Fruit fly (Drosophila melanogaster) whole organism, embryonic: ENCODE data around the gene CG13250.

ENCODE experiments used
- Atf-2 ChIP-seq: fragments of 200-800 bp; sonication (Bioruptor generic); optimal IDR thresholded peaks from 2 replicates; lab custom pipeline; 2016; ENCODE audit warnings: missing biosample characterization, missing genetic modification characterization
- BtbVII ChIP-seq: fragments of 200-800 bp; sonication (Bioruptor generic); optimal IDR thresholded peaks from 3 replicates; lab custom pipeline; 2017; ENCODE audit warnings: missing biosample characterization, mild to moderate bottlenecking, missing genetic modification characterization
- C15 ChIP-seq: fragments of 200-800 bp; sonication (Bioruptor generic); IDR thresholded peaks from 3 replicates; pipeline ENCODE4 v1.3.6; 2022; ENCODE audit warnings: missing biosample characterization, missing genetic modification characterization
- CG12104 ChIP-seq: fragments of 200-800 bp; sonication (Bioruptor generic); optimal IDR thresholded peaks from 3 replicates; lab custom pipeline; 2016; ENCODE audit warnings: missing biosample characterization, missing genetic modification characterization
- CG12744 ChIP-seq: fragments of 200-800 bp; sonication (Bioruptor generic); optimal IDR thresholded peaks from 2 replicates; lab custom pipeline; 2016; ENCODE audit warnings: missing biosample characterization, missing genetic modification characterization
- CG13775 ChIP-seq: fragments of 200-800 bp; sonication (Bioruptor generic); optimal IDR thresholded peaks from 3 replicates; lab custom pipeline; 2017; ENCODE audit warnings: missing biosample characterization, mild to moderate bottlenecking, missing genetic modification characterization
- CG15073 ChIP-seq: fragments of 200-800 bp; sonication (Bioruptor generic); optimal IDR thresholded peaks from 2 replicates; lab custom pipeline; 2016; ENCODE audit warnings: missing biosample characterization, missing genetic modification characterization
- CG1529 ChIP-seq: fragments of 200-800 bp; sonication (Bioruptor generic); optimal IDR thresholded peaks from 3 replicates; lab custom pipeline; 2018; ENCODE audit warnings: missing biosample characterization, missing genetic modification characterization
- CG15601 ChIP-seq: fragments of 200-800 bp; sonication (Bioruptor generic); optimal IDR thresholded peaks from 3 replicates; lab custom pipeline; 2019; ENCODE audit warnings: missing biosample characterization, mild to moderate bottlenecking, missing genetic modification characterization, moderate library complexity
- CG17612 ChIP-seq: fragments of 200-800 bp; sonication (Bioruptor generic); IDR thresholded peaks from 2 replicates; pipeline ENCODE4 v1.3.6; 2022; ENCODE audit warnings: missing biosample characterization, missing genetic modification characterization
- CG1792 ChIP-seq: fragments of 200-800 bp; sonication (Bioruptor generic); optimal IDR thresholded peaks from 2 replicates; lab custom pipeline; 2016; ENCODE audit warnings: missing biosample characterization, missing genetic modification characterization
- CG18011 ChIP-seq: fragments of 200-800 bp; sonication (Bioruptor generic); optimal IDR thresholded peaks from 2 replicates; lab custom pipeline; 2017; ENCODE audit warnings: missing biosample characterization, missing genetic modification characterization, mild to moderate bottlenecking, moderate library complexity, missing genotype
- CG18476 ChIP-seq: fragments of 200-800 bp; sonication (Bioruptor generic); optimal IDR thresholded peaks from 2 replicates; lab custom pipeline; 2016; ENCODE audit warnings: missing biosample characterization, mild to moderate bottlenecking, missing genetic modification characterization
- CG32532 ChIP-seq: fragments of 200-800 bp; sonication (Bioruptor generic); IDR thresholded peaks from 2 replicates; pipeline ENCODE4 v1.3.6; 2022; ENCODE audit warnings: missing biosample characterization, missing genetic modification characterization
- CG3281 ChIP-seq: fragments of 200-800 bp; sonication (Bioruptor generic); optimal IDR thresholded peaks from 3 replicates; lab custom pipeline; 2017; ENCODE audit warnings: missing biosample characterization, mild to moderate bottlenecking, missing genetic modification characterization
- CG3726 ChIP-seq: fragments of 200-800 bp; sonication (Bioruptor generic); IDR thresholded peaks from 3 replicates; pipeline ENCODE4, ENCODE4 v1.3.6; 2022; ENCODE audit warnings: missing biosample characterization, missing genetic modification characterization
- CG4404 ChIP-seq: fragments of 200-800 bp; sonication (Bioruptor generic); IDR thresholded peaks from 2 replicates; pipeline ENCODE4 v1.3.6; 2022; ENCODE audit warnings: missing biosample characterization, missing genetic modification characterization
- CG4617 ChIP-seq: fragments of 200-800 bp; sonication (Bioruptor generic); optimal IDR thresholded peaks from 3 replicates; lab custom pipeline; 2016; ENCODE audit warnings: missing biosample characterization, missing genetic modification characterization, borderline replicate concordance
- CG5953 ChIP-seq: fragments of 200-800 bp; sonication (Bioruptor generic); IDR thresholded peaks from 2 replicates; pipeline ENCODE4 v1.3.6; 2022; ENCODE audit warnings: missing biosample characterization, missing genetic modification characterization
- CG7271 ChIP-seq: fragments of 200-800 bp; sonication (Bioruptor generic); optimal IDR thresholded peaks from 2 replicates; lab custom pipeline; 2018; ENCODE audit warnings: missing biosample characterization, mild to moderate bottlenecking, missing genetic modification characterization, moderate library complexity
- CG7987 ChIP-seq: fragments of 200-800 bp; sonication (Bioruptor generic); optimal IDR thresholded peaks from 2 replicates; lab custom pipeline; 2018; ENCODE audit warnings: missing biosample characterization, mild to moderate bottlenecking, missing genetic modification characterization, moderate library complexity
- CG8944 ChIP-seq: fragments of 200-800 bp; sonication (Bioruptor generic); optimal IDR thresholded peaks from 3 replicates; lab custom pipeline; 2016; ENCODE audit warnings: missing biosample characterization, missing genetic modification characterization
- CG9215 ChIP-seq: fragments of 200-800 bp; sonication (Bioruptor generic); IDR thresholded peaks from 2 replicates; pipeline ENCODE4 v1.3.6; 2022; ENCODE audit warnings: missing biosample characterization, missing genetic modification characterization
- CG9727 ChIP-seq: fragments of 200-800 bp; sonication (Bioruptor generic); optimal IDR thresholded peaks from 3 replicates; lab custom pipeline; 2017; ENCODE audit warnings: missing biosample characterization, mild to moderate bottlenecking, missing genetic modification characterization
- Fer2 ChIP-seq: fragments of 200-800 bp; sonication (Bioruptor generic); optimal IDR thresholded peaks from 2 replicates; lab custom pipeline; 2018; ENCODE audit warnings: missing biosample characterization, mild to moderate bottlenecking, missing genetic modification characterization, moderate library complexity
- Gug ChIP-seq: fragments of 200-800 bp; sonication (Bioruptor generic); IDR thresholded peaks from 4 replicates; pipeline ENCODE4 v1.3.6; 2022; ENCODE audit warnings: missing biosample characterization, missing genetic modification characterization
- Hand ChIP-seq: fragments of 200-800 bp; sonication (Bioruptor generic); optimal IDR thresholded peaks from 2 replicates; lab custom pipeline; 2017; ENCODE audit warnings: mild to moderate bottlenecking, missing biosample characterization, missing genetic modification reagents, missing genetic modification characterization
- Hr51 ChIP-seq, 2 experiments: fragments of 200-800 bp; sonication (Bioruptor generic); optimal IDR thresholded peaks; 2 replicates in 1 of 2; 3 replicates in 1 of 2; lab custom pipeline; 2016 to 2018; ENCODE audit warnings: missing biosample characterization in 2 of 2, missing genetic modification characterization in 2 of 2, mild to moderate bottlenecking in 1 of 2, moderate library complexity in 1 of 2
- Lpt ChIP-seq: fragments of >200 bp; optimal IDR thresholded peaks from 2 replicates; lab custom pipeline; 2018; ENCODE audit warnings: missing biosample characterization, missing genetic modification characterization
- Scr ChIP-seq: fragments of 200-800 bp; sonication (Bioruptor generic); IDR thresholded peaks from 2 replicates; pipeline ENCODE4 v1.3.6; 2022; ENCODE audit warnings: missing biosample characterization, missing genetic modification characterization; ENCODE audit not compliant: partially characterized antibody
- Taf1 ChIP-seq: fragments of 200-800 bp; sonication (Bioruptor generic); IDR thresholded peaks from 2 replicates; pipeline ENCODE4 v1.3.6; 2022; ENCODE audit warnings: missing biosample characterization, missing genetic modification characterization
- abd-A ChIP-seq: fragments of 200-800 bp; sonication (Bioruptor generic); optimal IDR thresholded peaks from 3 replicates; lab custom pipeline; 2019; ENCODE audit warnings: missing biosample characterization, mild to moderate bottlenecking, missing genetic modification characterization, moderate library complexity
- aop ChIP-seq: fragments of 200-800 bp; sonication (Bioruptor generic); IDR thresholded peaks from 2 replicates; pipeline ENCODE4 v1.3.6; 2022; ENCODE audit warnings: missing biosample characterization, missing genetic modification characterization
- br ChIP-seq: fragments of >200 bp; optimal IDR thresholded peaks from 2 replicates; lab custom pipeline; 2017
- bsh ChIP-seq, 2 experiments: fragments of 200-800 bp; sonication (Bioruptor generic); optimal IDR thresholded peaks; 2 replicates each; lab custom pipeline; 2017 to 2018; ENCODE audit warnings: mild to moderate bottlenecking in 2 of 2, missing biosample characterization in 2 of 2, missing genetic modification characterization in 2 of 2, moderate library complexity in 1 of 2
- chinmo ChIP-seq: fragments of 200-800 bp; sonication (Bioruptor generic); IDR thresholded peaks from 4 replicates; pipeline ENCODE4 v1.3.6; 2022; ENCODE audit warnings: missing biosample characterization, missing genetic modification characterization; ENCODE audit not compliant: partially characterized antibody
- croc ChIP-seq: fragments of 200-800 bp; sonication (Bioruptor generic); conservative IDR thresholded peaks from 3 replicates; pipeline ENCODE4 v1.3.6; 2022; ENCODE audit warnings: missing biosample characterization, missing genetic modification characterization
- danr ChIP-seq: fragments of 200-800 bp; sonication (Bioruptor generic); IDR thresholded peaks from 2 replicates; pipeline ENCODE4 v1.3.6; 2022; ENCODE audit warnings: missing biosample characterization, missing genetic modification characterization
- hkb ChIP-seq, 2 experiments: fragments of 200-800 bp in 1 of 2; fragments of >200 bp in 1 of 2; sonication (Bioruptor generic) in 1 of 2; IDR thresholded peaks in 1 of 2; optimal IDR thresholded peaks in 1 of 2; 2 replicates each; pipeline versions ENCODE4 v1.3.6 to Lab custom; 2017 to 2022; ENCODE audit warnings: missing biosample characterization in 1 of 2, missing genetic modification characterization in 1 of 2
- knrl ChIP-seq: fragments of 200-800 bp; sonication (Bioruptor generic); IDR thresholded peaks from 3 replicates; pipeline ENCODE4 v1.3.6; 2022; ENCODE audit warnings: missing biosample characterization, missing genetic modification characterization; ENCODE audit not compliant: partially characterized antibody
- lilli ChIP-seq: fragments of 200-800 bp; sonication (Bioruptor generic); optimal IDR thresholded peaks from 3 replicates; lab custom pipeline; 2016; ENCODE audit warnings: missing biosample characterization, missing genetic modification characterization
- maf-S ChIP-seq: fragments of 200-800 bp; sonication (Bioruptor generic); optimal IDR thresholded peaks from 2 replicates; lab custom pipeline; 2016; ENCODE audit warnings: missing biosample characterization, missing genetic modification characterization
- mld ChIP-seq: fragments of 200-800 bp; sonication (Bioruptor generic); IDR thresholded peaks from 3 replicates; pipeline ENCODE4 v1.3.6; 2022; ENCODE audit warnings: missing biosample characterization, missing genetic modification characterization; ENCODE audit not compliant: partially characterized antibody
- nerfin-1 ChIP-seq: fragments of 200-800 bp; sonication (Bioruptor generic); optimal IDR thresholded peaks from 3 replicates; lab custom pipeline; 2019; ENCODE audit warnings: missing biosample characterization, mild to moderate bottlenecking, missing genetic modification characterization, moderate library complexity
- org-1 ChIP-seq: fragments of 200-800 bp; sonication (Bioruptor generic); optimal IDR thresholded peaks from 2 replicates; lab custom pipeline; 2017; ENCODE audit warnings: missing biosample characterization, missing genetic modification characterization
- pb ChIP-seq: fragments of 200-800 bp; sonication (Bioruptor generic); optimal IDR thresholded peaks from 3 replicates; lab custom pipeline; 2016; ENCODE audit warnings: missing biosample characterization, missing genetic modification characterization
- sens ChIP-seq: fragments of 200-800 bp; sonication (Bioruptor generic); peaks from one replicate; lab custom pipeline; 2016; ENCODE audit warnings: missing biosample characterization, missing genetic modification characterization
- seq ChIP-seq: fragments of 200-800 bp; sonication (Bioruptor generic); IDR thresholded peaks from 2 replicates; pipeline ENCODE4 v1.3.6; 2022; ENCODE audit warnings: missing biosample characterization, missing genetic modification characterization
- sima ChIP-seq: fragments of 200-800 bp; sonication (Bioruptor generic); optimal IDR thresholded peaks from 2 replicates; lab custom pipeline; 2016; ENCODE audit warnings: missing biosample characterization, missing genetic modification characterization
- stc ChIP-seq: fragments of 200-800 bp; sonication (Bioruptor generic); IDR thresholded peaks from 2 replicates; pipeline ENCODE4 v1.3.6; 2022; ENCODE audit warnings: missing biosample characterization, missing genetic modification characterization
- tap ChIP-seq: fragments of 200-800 bp; optimal IDR thresholded peaks from 3 replicates; lab custom pipeline; 2019; ENCODE audit warnings: missing biosample characterization, mild to moderate bottlenecking, missing genetic modification characterization, moderate library complexity
- wdn ChIP-seq: fragments of 200-800 bp; sonication (Bioruptor generic); IDR thresholded peaks from 2 replicates; pipeline ENCODE4 v1.3.6; 2022; ENCODE audit warnings: missing biosample characterization, missing genetic modification characterization

CG13250 gene

DNA sequence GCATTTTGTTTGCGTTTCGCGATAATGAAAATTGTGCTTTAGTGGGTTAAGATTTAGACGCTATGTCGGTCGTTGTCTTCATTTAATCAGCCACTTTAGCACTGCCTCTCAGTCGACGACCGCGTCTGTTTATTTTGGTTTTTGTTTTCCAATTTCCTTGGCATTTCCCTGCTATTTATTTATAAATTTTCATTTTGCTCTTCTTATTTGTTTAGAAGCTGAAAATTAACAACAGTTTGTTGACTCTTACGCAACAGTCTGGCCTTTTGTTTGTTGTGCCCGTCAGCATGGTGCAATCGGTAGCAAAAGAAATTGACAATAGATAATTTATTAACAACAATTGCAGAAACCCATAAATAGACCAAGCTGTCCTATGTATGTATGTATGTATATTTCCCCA lies 26.0 kb upstream of the CG13250 start (continued):
- no peak for TF ChIP-seq maf-S (GFP tag; lab: Kevin White, UChicago)
- TF ChIP-seq CG3726, result no peak
- TF ChIP-seq croc (GFP tag; lab: Robert Waterston, UW), result no peak
- no peak for TF ChIP-seq CG4404 (GFP tag; lab: Robert Waterston, UW)
- no peak for TF ChIP-seq CG1529 (GFP tag; lab: Kevin White, UChicago)
- TF ChIP-seq wdn (GFP tag; lab: Robert Waterston, UW), result no peak
- no peak for TF ChIP-seq danr (GFP tag; lab: Robert Waterston, UW)
- TF ChIP-seq knrl (GFP tag; lab: Robert Waterston, UW), result no peak
- TF ChIP-seq CG1792 (GFP tag; lab: Kevin White, UChicago), result no peak
- 0 out of 2 replicates have a peak, but pooled peaks have one; percentile 42 for TF ChIP-seq stc (GFP tag; lab: Robert Waterston, UW)
- no peak for TF ChIP-seq mld
- TF ChIP-seq aop (GFP tag; lab: Robert Waterston, UW), result no peak
- TF ChIP-seq Scr (GFP tag; lab: Robert Waterston, UW), result no peak
- TF ChIP-seq Lpt (GFP tag; lab: Kevin White, UChicago), result no peak
- TF ChIP-seq Hr51 (GFP tag; optimal IDR thresholded peaks at IDR 0.05; lab: Kevin White, UChicago), result no peak
- TF ChIP-seq CG7987, result peak; percentile 1
- TF ChIP-seq nerfin-1 (tag; lab: Kevin White, UChicago), result no peak
- no peak for TF ChIP-seq CG3281 (GFP tag; lab: Kevin White, UChicago)
- TF ChIP-seq CG17612, result no peak
- TF ChIP-seq Atf-2 (GFP tag; lab: Kevin White, UChicago), result no peak
- no peak for TF ChIP-seq abd-A (tag; lab: Kevin White, UChicago)
- no peak for TF ChIP-seq Fer2
- no peak for TF ChIP-seq CG4617 (GFP tag; lab: Kevin White, UChicago)
- TF ChIP-seq CG12104 (GFP tag; lab: Kevin White, UChicago), result no peak
- TF ChIP-seq Taf1, result no peak
- TF ChIP-seq hkb (optimal IDR thresholded peaks at IDR 0.05; lab: Kevin White, UChicago), result no peak
- no peak for TF ChIP-seq hkb (GFP tag; IDR thresholded peaks at IDR 0.05; lab: Robert Waterston, UW)
- TF ChIP-seq CG18011 (GFP tag; lab: Kevin White, UChicago), result no peak
- TF ChIP-seq chinmo (GFP tag; lab: Robert Waterston, UW), result no peak
- no peak for TF ChIP-seq CG9727 (GFP tag; lab: Kevin White, UChicago)
- peak; percentile 9 for TF ChIP-seq sens (GFP tag; lab: Kevin White, UChicago)
- peak in 1 of 2 experiments; percentile 17 for TF ChIP-seq bsh (GFP tag; optimal IDR thresholded peaks at IDR 0.05; lab: Kevin White, UChicago)
- no peak for TF ChIP-seq CG8944 (GFP tag; lab: Kevin White, UChicago)
- TF ChIP-seq Gug, result no peak
- TF ChIP-seq Hand (GFP tag; lab: Kevin White, UChicago), result no peak
- TF ChIP-seq CG13775 (GFP tag; lab: Kevin White, UChicago), result no peak
- TF ChIP-seq seq (GFP tag; lab: Robert Waterston, UW), result no peak
- TF ChIP-seq CG18476 (GFP tag; lab: Kevin White, UChicago), result no peak
- TF ChIP-seq pb (GFP tag; lab: Kevin White, UChicago), result no peak
- no peak for TF ChIP-seq CG12744 (GFP tag; lab: Kevin White, UChicago)
- peak; percentile 28 for TF ChIP-seq CG15601 (tag; lab: Kevin White, UChicago)
- TF ChIP-seq CG5953 (GFP tag; lab: Robert Waterston, UW), result no peak
- TF ChIP-seq CG7271 (tag; lab: Kevin White, UChicago), result no peak
- TF ChIP-seq org-1, result no peak
- no peak for TF ChIP-seq CG15073 (GFP tag; lab: Kevin White, UChicago)
- no peak for TF ChIP-seq BtbVII
- no peak for TF ChIP-seq C15 (GFP tag; lab: Robert Waterston, UW)
- no peak for TF ChIP-seq br (lab: Kevin White, UChicago)
- no peak for TF ChIP-seq CG32532 (GFP tag; lab: Robert Waterston, UW)
- no peak for TF ChIP-seq lilli (GFP tag; lab: Kevin White, UChicago)
- no peak for TF ChIP-seq sima (GFP tag; lab: Kevin White, UChicago)
- no peak for TF ChIP-seq tap (tag; lab: Kevin White, UChicago)
- no peak for TF ChIP-seq CG9215 (GFP tag; lab: Robert Waterston, UW)
